Worm (Caenorhabditis elegans) whole organism, L1 larva: Measurements from ENCODE around the gene Y54G2A.72.
"Not testable (repeated sequence)": the region's sequence is repeated elsewhere in the genome, so short reads cannot be mapped to it uniquely, and the experiment has no call there.

Experiments
- tbx-2 ChIP-seq: sonication (generic microtip); optimal IDR thresholded peaks from 2 replicates; lab custom pipeline; 2016; ENCODE audit warnings: missing genetic modification characterization, missing compliant biosample characterization
- unc-30 ChIP-seq: sonication (generic microtip); optimal IDR thresholded peaks from 2 replicates; lab custom pipeline; 2017; ENCODE audit warnings: missing biosample characterization, missing genetic modification characterization

- not testable (repeated sequence) for TF ChIP-seq tbx-2; unc-30 (tag; lab: Kevin White, UChicago)
Observed at ce11 chrIV:2788389-2788788, 10.4 kb downstream of the Y54G2A.72 start, which contains the start of gene atln-1.
